Fruit fly (Drosophila melanogaster) whole organism, embryonic: ENCODE data around the gene CG31463.
A peak's percentile ranks its signal among the peaks of the same experiment; 100 is the strongest.

Experiments used
- CG10543 ChIP-seq: fragments of 200-800 bp; sonication (Bioruptor generic); optimal IDR thresholded peaks from 3 replicates; lab custom pipeline; 2017; ENCODE audit warnings: missing biosample characterization, mild to moderate bottlenecking, missing genetic modification characterization, moderate library complexity
- CG11093 ChIP-seq: fragments of 200-800 bp; sonication (Bioruptor generic); IDR thresholded peaks from 3 replicates; pipeline ENCODE4 v1.3.6; 2022; ENCODE audit warnings: missing biosample characterization, missing genetic modification characterization
- CG13287 ChIP-seq: fragments of 200-800 bp; sonication (Bioruptor generic); IDR thresholded peaks from 2 replicates; pipeline ENCODE4 v1.3.6; 2022; ENCODE audit warnings: missing biosample characterization, missing genetic modification characterization; ENCODE audit not compliant: partially characterized antibody
- CG14050 ChIP-seq: fragments of 200-800 bp; sonication (Bioruptor generic); IDR thresholded peaks from 3 replicates; pipeline ENCODE4 v1.3.6; 2022; ENCODE audit warnings: missing biosample characterization, missing genetic modification characterization
- CG15479 ChIP-seq: fragments of 200-800 bp; sonication (Bioruptor generic); optimal IDR thresholded peaks from 3 replicates; lab custom pipeline; 2019; ENCODE audit warnings: missing biosample characterization, mild to moderate bottlenecking, missing genetic modification characterization, moderate library complexity
- CG15696 ChIP-seq: fragments of 200-800 bp; sonication (Bioruptor generic); optimal IDR thresholded peaks from 2 replicates; lab custom pipeline; 2019; ENCODE audit warnings: missing biosample characterization, mild to moderate bottlenecking, missing genetic modification characterization, moderate library complexity
- CG17385 ChIP-seq: fragments of 200-800 bp; sonication (Bioruptor generic); optimal IDR thresholded peaks from 3 replicates; lab custom pipeline; 2018; ENCODE audit warnings: missing biosample characterization, mild to moderate bottlenecking, missing genetic modification characterization
- CG17568 ChIP-seq: fragments of 200-800 bp; sonication (Bioruptor generic); optimal IDR thresholded peaks from 2 replicates; lab custom pipeline; 2018; ENCODE audit warnings: missing biosample characterization, mild to moderate bottlenecking, missing genetic modification characterization, moderate library complexity
- CG18764 ChIP-seq: fragments of 200-800 bp; sonication (Bioruptor generic); optimal IDR thresholded peaks from 3 replicates; lab custom pipeline; 2016; ENCODE audit warnings: missing biosample characterization, missing genetic modification characterization
- CG2129 ChIP-seq: fragments of 200-800 bp; sonication (Bioruptor generic); IDR thresholded peaks from 2 replicates; pipeline ENCODE4 v1.3.6; 2022; ENCODE audit warnings: missing biosample characterization, missing genetic modification characterization; ENCODE audit not compliant: partially characterized antibody
- CG6254 ChIP-seq: fragments of 200-800 bp; sonication (Bioruptor generic); optimal IDR thresholded peaks from 3 replicates; lab custom pipeline; 2017; ENCODE audit warnings: mild to moderate bottlenecking, missing biosample characterization, missing genetic modification reagents, missing genetic modification characterization
- CG8281 ChIP-seq: fragments of 200-800 bp; sonication (Bioruptor generic); optimal IDR thresholded peaks from 2 replicates; lab custom pipeline; 2018; ENCODE audit warnings: missing biosample characterization, mild to moderate bottlenecking, missing genetic modification characterization, moderate library complexity
- CTCF ChIP-seq: fragments of 200-800 bp; sonication (Bioruptor generic); optimal IDR thresholded peaks from 2 replicates; lab custom pipeline; 2017; ENCODE audit warnings: missing biosample characterization, mild to moderate bottlenecking, missing genetic modification characterization, moderate library complexity
- Chrac-16 ChIP-seq: fragments of 200-800 bp; sonication (Bioruptor generic); optimal IDR thresholded peaks from 3 replicates; lab custom pipeline; 2016; ENCODE audit warnings: missing biosample characterization, missing genetic modification characterization
- Dref ChIP-seq: fragments of 200-800 bp; sonication (Bioruptor generic); IDR thresholded peaks from 2 replicates; pipeline ENCODE4 v1.3.6; 2022; ENCODE audit warnings: missing biosample characterization, missing genetic modification characterization
- Fer3 ChIP-seq: fragments of 200-800 bp; sonication (Bioruptor generic); optimal IDR thresholded peaks from 2 replicates; lab custom pipeline; 2018; ENCODE audit warnings: missing biosample characterization, mild to moderate bottlenecking, missing genetic modification characterization, moderate library complexity
- Gug ChIP-seq: fragments of 200-800 bp; sonication (Bioruptor generic); IDR thresholded peaks from 4 replicates; pipeline ENCODE4 v1.3.6; 2022; ENCODE audit warnings: missing biosample characterization, missing genetic modification characterization
- Hand ChIP-seq: fragments of 200-800 bp; sonication (Bioruptor generic); optimal IDR thresholded peaks from 2 replicates; lab custom pipeline; 2017; ENCODE audit warnings: mild to moderate bottlenecking, missing biosample characterization, missing genetic modification reagents, missing genetic modification characterization
- MTF-1 ChIP-seq: fragments of 200-800 bp; sonication (Bioruptor generic); optimal IDR thresholded peaks from 2 replicates; lab custom pipeline; 2018; ENCODE audit warnings: missing biosample characterization, mild to moderate bottlenecking, missing genetic modification characterization, borderline replicate concordance
- Med ChIP-seq: fragments of 200-800 bp; sonication (Bioruptor generic); peaks from one replicate; lab custom pipeline; 2016; ENCODE audit warnings: missing biosample characterization, missing genetic modification characterization, mild to moderate bottlenecking, inconsistent platforms, moderate library complexity
- Mes4 ChIP-seq: fragments of 200-800 bp; sonication (Bioruptor generic); optimal IDR thresholded peaks from 2 replicates; lab custom pipeline; 2016; ENCODE audit warnings: missing biosample characterization, missing genetic modification characterization
- Myb ChIP-seq: fragments of 200-800 bp; sonication (Bioruptor generic); optimal IDR thresholded peaks from 2 replicates; lab custom pipeline; 2016; ENCODE audit warnings: missing biosample characterization, missing genetic modification characterization
- NC2β ChIP-seq: fragments of 200-800 bp; sonication (Bioruptor generic); optimal IDR thresholded peaks from 2 replicates; lab custom pipeline; 2016; ENCODE audit warnings: missing biosample characterization, missing genetic modification characterization
- Side ChIP-seq: fragments of 200-800 bp; sonication (Bioruptor generic); optimal IDR thresholded peaks from 2 replicates; lab custom pipeline; 2016; ENCODE audit warnings: missing biosample characterization, missing genetic modification characterization
- Sox100B ChIP-seq: fragments of 200-800 bp; sonication (Bioruptor generic); optimal IDR thresholded peaks from 3 replicates; lab custom pipeline; 2018; ENCODE audit warnings: missing biosample characterization, mild to moderate bottlenecking, missing genetic modification characterization
- Sry-β ChIP-seq: fragments of 200-800 bp; sonication (Bioruptor generic); optimal IDR thresholded peaks from 2 replicates; lab custom pipeline; 2018; ENCODE audit warnings: missing biosample characterization, mild to moderate bottlenecking, missing genetic modification characterization, moderate library complexity
- TFAM ChIP-seq: fragments of 200-800 bp; sonication (Bioruptor generic); optimal IDR thresholded peaks from 2 replicates; lab custom pipeline; 2017; ENCODE audit warnings: missing biosample characterization, missing genetic modification characterization, inconsistent platforms
- Vsx1 ChIP-seq: fragments of 200-800 bp; sonication (Bioruptor generic); optimal IDR thresholded peaks from 2 replicates; lab custom pipeline; 2017; ENCODE audit warnings: missing biosample characterization, mild to moderate bottlenecking, missing genetic modification characterization, missing genetic modification reagents
- ase ChIP-seq: fragments of 200-800 bp; sonication (Bioruptor generic); IDR thresholded peaks from 3 replicates; pipeline ENCODE4 v1.3.6; 2022; ENCODE audit warnings: missing biosample characterization, missing genetic modification characterization
- az2 ChIP-seq: fragments of 200-800 bp; sonication (Bioruptor generic); optimal IDR thresholded peaks from 3 replicates; lab custom pipeline; 2016; ENCODE audit warnings: missing biosample characterization, missing genetic modification characterization
- caup ChIP-seq: fragments of 200-800 bp; sonication (Bioruptor generic); optimal IDR thresholded peaks from 3 replicates; lab custom pipeline; 2017; ENCODE audit warnings: missing biosample characterization, mild to moderate bottlenecking, missing genetic modification characterization, moderate library complexity; ENCODE audit not compliant: severe bottlenecking
- cg ChIP-seq: fragments of 200-800 bp; sonication (Bioruptor generic); optimal IDR thresholded peaks from 3 replicates; lab custom pipeline; 2019; ENCODE audit warnings: missing biosample characterization, mild to moderate bottlenecking, missing genetic modification characterization, moderate library complexity
- cwo ChIP-seq: fragments of 200-800 bp; sonication (Bioruptor generic); optimal IDR thresholded peaks from 3 replicates; lab custom pipeline; 2017; ENCODE audit warnings: missing biosample characterization, missing genetic modification characterization, mild to moderate bottlenecking, moderate library complexity, missing genetic modification reagents
- dati ChIP-seq: fragments of 200-800 bp; sonication (Bioruptor generic); IDR thresholded peaks from 2 replicates; pipeline ENCODE4 v1.3.6; 2022; ENCODE audit warnings: missing biosample characterization, missing genetic modification characterization
- dimm ChIP-seq: fragments of 200-800 bp; sonication (Bioruptor generic); IDR thresholded peaks from 2 replicates; pipeline ENCODE4 v1.3.6; 2022; ENCODE audit warnings: missing biosample characterization, missing genetic modification characterization
- exex ChIP-seq: fragments of 200-800 bp; sonication (Bioruptor generic); optimal IDR thresholded peaks from 4 replicates; lab custom pipeline; 2018; ENCODE audit warnings: missing biosample characterization, mild to moderate bottlenecking, missing genetic modification characterization, moderate library complexity
- fd102C ChIP-seq: fragments of 200-800 bp; sonication (Bioruptor generic); optimal IDR thresholded peaks from 2 replicates; lab custom pipeline; 2018; ENCODE audit warnings: missing biosample characterization, mild to moderate bottlenecking, missing genetic modification characterization, moderate library complexity
- nau ChIP-seq: fragments of 200-800 bp; sonication (Bioruptor generic); optimal IDR thresholded peaks from 3 replicates; lab custom pipeline; 2017; ENCODE audit warnings: missing biosample characterization, mild to moderate bottlenecking, missing genetic modification characterization, missing genetic modification reagents
- row ChIP-seq: fragments of 200-800 bp; sonication (Bioruptor generic); IDR thresholded peaks from 3 replicates; pipeline ENCODE4 v1.3.6; 2022; ENCODE audit warnings: missing biosample characterization, missing genetic modification characterization
- sd ChIP-seq: fragments of 200-800 bp; sonication (Bioruptor generic); optimal IDR thresholded peaks from 3 replicates; lab custom pipeline; 2018; ENCODE audit warnings: missing biosample characterization, mild to moderate bottlenecking, missing genetic modification characterization, moderate library complexity
- tap ChIP-seq: fragments of 200-800 bp; optimal IDR thresholded peaks from 3 replicates; lab custom pipeline; 2019; ENCODE audit warnings: missing biosample characterization, mild to moderate bottlenecking, missing genetic modification characterization, moderate library complexity
- tgo ChIP-seq: fragments of 200-800 bp; sonication (Bioruptor generic); IDR thresholded peaks from 3 replicates; pipeline ENCODE4 v1.3.6; 2022; ENCODE audit warnings: missing biosample characterization, missing genetic modification characterization
- tup ChIP-seq: fragments of 200-800 bp; sonication (Bioruptor generic); optimal IDR thresholded peaks from 2 replicates; lab custom pipeline; 2016; ENCODE audit warnings: missing biosample characterization, mild to moderate bottlenecking, missing genetic modification characterization, moderate library complexity
- vvl ChIP-seq: fragments of 200-800 bp; sonication (Bioruptor generic); IDR thresholded peaks from 2 replicates; pipeline ENCODE4 v1.3.6; 2022; ENCODE audit warnings: missing biosample characterization, missing genetic modification characterization
- zen2 ChIP-seq: fragments of 200-800 bp; sonication (Bioruptor generic); IDR thresholded peaks from 3 replicates; pipeline ENCODE4 v1.3.6; 2022; ENCODE audit warnings: missing biosample characterization, missing genetic modification characterization; ENCODE audit not compliant: partially characterized antibody
- zf30C ChIP-seq: fragments of 200-800 bp; sonication (Bioruptor generic); optimal IDR thresholded peaks from 3 replicates; lab custom pipeline; 2018; ENCODE audit warnings: missing biosample characterization, mild to moderate bottlenecking, missing genetic modification characterization

Gene CG31463

dm6 chr3R:8264302-8265080, 27.6 kb upstream of the CG31463 start, which contains the start of the genes RPA1 and Mcm2 (continued):
- TF ChIP-seq cg (GFP tag; lab: Kevin White, UChicago) (no peak), CG18764 (GFP tag; lab: Kevin White, UChicago) (peak; percentile 66), CG13287 (peak; percentile 21; the same call in 1 of the 2 replicates), vvl (GFP tag; lab: Robert Waterston, UW) (peak; percentile 78), ase (GFP tag; lab: Robert Waterston, UW) (peak; percentile 69; the same call in 1 of the 3 replicates), Hand (GFP tag; lab: Kevin White, UChicago) (no peak), row (peak; percentile 93), zen2 (GFP tag; lab: Robert Waterston, UW) (0 out of 3 replicates have a peak, but pooled peaks have one; percentile 6), CG6254 (no peak), CTCF (GFP tag; lab: Kevin White, UChicago) (peak; percentile 7), CG10543 (GFP tag; lab: Kevin White, UChicago) (peak; percentile 89), Chrac-16 (GFP tag; lab: Kevin White, UChicago) (peak; percentile 82), tgo (GFP tag; lab: Robert Waterston, UW) (peak; percentile 83), CG8281 (peak; percentile 50), dimm (peak; percentile 38; the same call in 1 of the 2 replicates), dati (GFP tag; lab: Robert Waterston, UW) (0 out of 2 replicates have a peak, but pooled peaks have one; percentile 23), zf30C (GFP tag; lab: Kevin White, UChicago) (no peak), sd (tag; lab: Kevin White, UChicago) (no peak), TFAM (GFP tag; lab: Kevin White, UChicago) (no peak), CG14050 (peak; percentile 23; the same call in 1 of the 3 replicates), cwo (GFP tag; lab: Kevin White, UChicago) (peak; percentile 49), Side (peak; percentile 5), CG2129 (GFP tag; lab: Robert Waterston, UW) (no peak), CG15479 (GFP tag; lab: Kevin White, UChicago) (no peak), fd102C (GFP tag; lab: Kevin White, UChicago) (no peak), CG15696 (tag; lab: Kevin White, UChicago) (peak; percentile 72), Sox100B (GFP tag; lab: Kevin White, UChicago) (no peak), Dref (GFP tag; lab: Robert Waterston, UW) (peak; percentile 57), CG11093 (GFP tag; lab: Robert Waterston, UW) (0 out of 3 replicates have a peak, but pooled peaks have one; percentile 64), NC2β (GFP tag; lab: Kevin White, UChicago) (no peak), CG17385 (peak; percentile 66), CG17568 (GFP tag; lab: Kevin White, UChicago) (no peak), Vsx1 (GFP tag; lab: Kevin White, UChicago) (no peak), Sry-β (peak; percentile 30), Fer3 (tag; lab: Kevin White, UChicago) (peak; percentile 68), tup (GFP tag; lab: Kevin White, UChicago) (peak; percentile 33), Mes4 (GFP tag; lab: Kevin White, UChicago) (no peak), caup (GFP tag; lab: Kevin White, UChicago) (peak; percentile 59), exex (tag; lab: Kevin White, UChicago) (no peak), Med (peak; percentile 88), MTF-1 (peak; percentile 32), tap (tag; lab: Kevin White, UChicago) (no peak), Gug (GFP tag; lab: Robert Waterston, UW) (peak; percentile 93), az2 (GFP tag; lab: Kevin White, UChicago) (peak; percentile 81), Myb (GFP tag; lab: Kevin White, UChicago) (peak; percentile 36), nau (GFP tag; lab: Kevin White, UChicago) (no peak)
- TF ChIP-seq, all 482 proteins: peak for 323
